Worm (Caenorhabditis elegans): Measurements from ENCODE around the gene duo-1.

The duo-1 gene

ce11 chrV:11539502-11539901, 14.9 kb upstream of the duo-1 start:
- TF ChIP-seq ces-1 (GFP tag; optimal IDR thresholded peaks at IDR 0.05) (no peak), saeg-2 (GFP tag; IDR thresholded peaks at IDR 0.05) (no peak), F37D6.2 (tag; optimal IDR thresholded peaks at IDR 0.05) (no peak), snpc-1.2 (GFP tag; IDR thresholded peaks at IDR 0.05) (no peak), skn-1 (tag; optimal IDR thresholded peaks at IDR 0.05) (peak; percentile 15), mxl-2 (GFP tag; conservative IDR thresholded peaks at IDR 0.05) (no peak), dpl-1 (GFP tag; optimal IDR thresholded peaks at IDR 0.05) (no peak), daf-19 (GFP tag; conservative IDR thresholded peaks at IDR 0.05) (no peak), dmd-6 (GFP tag; IDR thresholded peaks at IDR 0.05) (no peak), zfp-2 (tag; optimal IDR thresholded peaks at IDR 0.05) (no peak), fkh-10 (GFP tag; optimal IDR thresholded peaks at IDR 0.05) (no peak), aha-1 (tag) (no peak), lim-7 (GFP tag; IDR thresholded peaks at IDR 0.05) (no peak), mep-1 (tag; optimal IDR thresholded peaks at IDR 0.05) (no peak), unc-62 (GFP tag; optimal IDR thresholded peaks at IDR 0.05 in 1 of 2) (peak in 1 of 2 experiments; percentile 97), unc-62 (tag; optimal IDR thresholded peaks at IDR 0.05) (no peak), ztf-11 (tag; optimal IDR thresholded peaks at IDR 0.05) (no peak)

DNA sequence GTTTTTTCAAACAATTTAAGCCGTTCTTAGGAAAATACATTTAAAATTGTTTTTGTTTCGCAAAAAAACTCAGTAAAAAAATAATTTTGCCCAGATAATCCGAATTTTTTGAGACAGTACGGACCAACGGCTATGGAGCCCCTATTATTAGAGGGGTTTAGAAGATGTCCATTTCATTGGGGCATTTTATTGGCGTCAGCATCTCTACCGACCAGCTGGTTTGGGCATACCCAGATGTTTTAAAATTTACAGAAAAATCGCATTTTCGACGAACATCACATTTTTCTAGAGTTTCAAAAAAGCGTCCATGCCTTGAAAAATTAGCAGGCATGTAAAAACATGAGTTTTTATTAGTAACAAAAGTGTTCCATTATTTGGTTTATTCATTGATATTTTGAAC, 13.1 kb upstream of the duo-1 start:
- 0 out of 2 replicates have a peak, but pooled peaks have one; percentile 9 for TF ChIP-seq tra-1 (GFP tag; IDR thresholded peaks at IDR 0.05)
- TF ChIP-seq dmd-9 (GFP tag; IDR thresholded peaks at IDR 0.05): 0 out of 2 replicates have a peak, but pooled peaks have one; percentile 36
- no peak for TF ChIP-seq zip-11 (GFP tag; IDR thresholded peaks at IDR 0.05)
- TF ChIP-seq jun-1 (tag; optimal IDR thresholded peaks at IDR 0.05): no peak
- peak; percentile 30; the same call in 1 of the 2 replicates for TF ChIP-seq lin-38 (GFP tag; IDR thresholded peaks at IDR 0.05)
- TF ChIP-seq lin-29 (GFP tag; IDR thresholded peaks at IDR 0.05): no peak; the same call in 1 of the 2 replicates
- TF ChIP-seq lim-7 (GFP tag; IDR thresholded peaks at IDR 0.05): peak; percentile 67
- TF ChIP-seq mdt-29 (GFP tag; IDR thresholded peaks at IDR 0.05): 0 out of 2 replicates have a peak, but pooled peaks have one; percentile 5
- 0 out of 2 replicates have a peak, but pooled peaks have one; percentile 33 for TF ChIP-seq hmg-1.1 (GFP tag; IDR thresholded peaks at IDR 0.05)
- TF ChIP-seq zag-1 (tag; optimal IDR thresholded peaks at IDR 0.05): no peak
- TF ChIP-seq pha-4 (GFP tag; IDR thresholded peaks at IDR 0.05): 0 out of 2 replicates have a peak, but pooled peaks have one; percentile 44
- no peak for TF ChIP-seq pha-4 (tag; optimal IDR thresholded peaks at IDR 0.05)
- TF ChIP-seq ZK337.2 (GFP tag; IDR thresholded peaks at IDR 0.05): no peak
- TF ChIP-seq ceh-20 (GFP tag; IDR thresholded peaks at IDR 0.05): peak; percentile 42; the same call in 1 of the 2 replicates
- TF ChIP-seq hlh-30 (tag; optimal IDR thresholded peaks at IDR 0.05; ENCODE audit: insufficient read depth): no peak
- TF ChIP-seq F44E2.7 (GFP tag; IDR thresholded peaks at IDR 0.05): no peak
- no peak for TF ChIP-seq php-3 (GFP tag; IDR thresholded peaks at IDR 0.05)
- TF ChIP-seq ama-1 (optimal IDR thresholded peaks at IDR 0.05): peak; percentile 19
- 0 out of 2 replicates have a peak, but pooled peaks have one; percentile 39 for TF ChIP-seq arid-1 (GFP tag; conservative IDR thresholded peaks at IDR 0.05)
- no peak for TF ChIP-seq lin-1 (GFP tag; IDR thresholded peaks at IDR 0.05)
- 0 out of 2 replicates have a peak, but pooled peaks have one; percentile 35 for TF ChIP-seq Y48G9A.11 (GFP tag; IDR thresholded peaks at IDR 0.05)
- no peak for TF ChIP-seq duxl-1 (tag; optimal IDR thresholded peaks at IDR 0.05; ENCODE audit: poor library complexity)
- no peak for TF ChIP-seq lsy-2 (tag; optimal IDR thresholded peaks at IDR 0.05)
- TF ChIP-seq ceh-32 (tag; optimal IDR thresholded peaks at IDR 0.05; ENCODE audit: poor library complexity): no peak
- 0 out of 2 replicates have a peak, but pooled peaks have one; percentile 6 for TF ChIP-seq snpc-1.2 (GFP tag; IDR thresholded peaks at IDR 0.05)
- no peak for TF ChIP-seq ztf-11 (tag; optimal IDR thresholded peaks at IDR 0.05)
- peak; percentile 52 for TF ChIP-seq gei-8 (GFP tag; optimal IDR thresholded peaks at IDR 0.05)
- 0 out of 2 replicates have a peak, but pooled peaks have one; percentile 53 for TF ChIP-seq madf-9 (GFP tag; conservative IDR thresholded peaks at IDR 0.05)
- no peak for TF ChIP-seq snpc-4 (tag; optimal IDR thresholded peaks at IDR 0.05)
- TF ChIP-seq daf-19 (GFP tag; conservative IDR thresholded peaks at IDR 0.05): no peak
- TF ChIP-seq nhr-28 (tag; optimal IDR thresholded peaks at IDR 0.05): no peak
- TF ChIP-seq hif-1 (tag; optimal IDR thresholded peaks at IDR 0.05): peak in 1 of 2 experiments; percentile 64
- TF ChIP-seq D1046.2 (GFP tag; IDR thresholded peaks at IDR 0.05): peak; percentile 82; the same call in 1 of the 2 replicates
- TF ChIP-seq spr-3 (GFP tag; optimal IDR thresholded peaks at IDR 0.05): no peak
- TF ChIP-seq mxl-2 (GFP tag; conservative IDR thresholded peaks at IDR 0.05): no peak
- TF ChIP-seq mxl-3 (GFP tag; optimal IDR thresholded peaks at IDR 0.05): no peak
- no peak for TF ChIP-seq zfp-3 (GFP tag; conservative IDR thresholded peaks at IDR 0.05)
